Worm (Caenorhabditis elegans) whole organism, L1 larva: ENCODE measurements around the gene nhr-153.

Experiments
- C16A3.4 ChIP-seq: fragments of 150-350 bp; optimal IDR thresholded peaks from 2 replicates; lab custom pipeline; 2014; ENCODE audit warnings: missing biosample characterization, missing genetic modification characterization
- F16B12.6 ChIP-seq: fragments of 150-350 bp; optimal IDR thresholded peaks from 2 replicates; lab custom pipeline; 2014; ENCODE audit warnings: missing biosample characterization, missing genetic modification characterization
- Y116A8C.19 ChIP-seq: sonication (generic microtip); optimal IDR thresholded peaks from 2 replicates; lab custom pipeline; 2016; ENCODE audit warnings: missing compliant biosample characterization, missing genetic modification characterization, borderline replicate concordance
- aha-1 ChIP-seq: fragments of 150-350 bp; optimal IDR thresholded peaks from 2 replicates; lab custom pipeline; 2014; ENCODE audit warnings: missing biosample characterization, missing genetic modification characterization
- alr-1 ChIP-seq: fragments of 200-800 bp; sonication (Bioruptor generic); optimal IDR thresholded peaks from 2 replicates; lab custom pipeline; 2018; ENCODE audit warnings: borderline replicate concordance, mild to moderate bottlenecking, missing genetic modification characterization, missing compliant biosample characterization
- aly-2 ChIP-seq: fragments of 150-350 bp; optimal IDR thresholded peaks from 2 replicates; lab custom pipeline; 2014; ENCODE audit warnings: missing biosample characterization, missing genetic modification characterization
- ama-1 ChIP-seq: fragments of 150-350 bp; optimal IDR thresholded peaks from 2 replicates; lab custom pipeline; 2014
- blmp-1 ChIP-seq: fragments of 150-350 bp; optimal IDR thresholded peaks from 2 replicates; lab custom pipeline; 2014; ENCODE audit warnings: missing biosample characterization, missing genetic modification characterization
- ceh-63 ChIP-seq: fragments of 200-800 bp; sonication (Bioruptor generic); optimal IDR thresholded peaks from 2 replicates; lab custom pipeline; 2018; ENCODE audit warnings: mild to moderate bottlenecking, missing genetic modification characterization, missing compliant biosample characterization
- ceh-90 ChIP-seq: sonication (generic microtip); optimal IDR thresholded peaks from 2 replicates; lab custom pipeline; 2016; ENCODE audit warnings: missing genetic modification characterization, missing compliant biosample characterization
- dsc-1 ChIP-seq: sonication (generic microtip); optimal IDR thresholded peaks from 2 replicates; lab custom pipeline; 2016; ENCODE audit warnings: mild to moderate bottlenecking, missing genetic modification characterization, missing compliant biosample characterization
- efl-1 ChIP-seq, 4 experiments: fragments of 150-350 bp; optimal IDR thresholded peaks in 3 of 4; peaks in 1 of 4; 1 replicate in 1 of 4; 2 replicates in 3 of 4; lab custom pipeline; 2014; ENCODE audit warnings: missing biosample characterization in 2 of 4, missing genetic modification characterization in 2 of 4, missing genetic modification reagents in 2 of 4
- egl-13 ChIP-seq: sonication (generic microtip); optimal IDR thresholded peaks from 2 replicates; lab custom pipeline; 2016; ENCODE audit warnings: missing genotype, missing genetic modification reagents, missing genetic modification characterization, missing compliant biosample characterization
- egl-27 ChIP-seq, 2 experiments: fragments of 150-350 bp in 1 of 2; sonication (generic microtip); optimal IDR thresholded peaks; 3 replicates each; lab custom pipeline; 2017 to 2018; ENCODE audit warnings: missing biosample characterization in 2 of 2, missing genetic modification characterization in 2 of 2, missing genetic modification reagents in 2 of 2
- elt-2 ChIP-seq: sonication (generic microtip); optimal IDR thresholded peaks from 2 replicates; lab custom pipeline; 2016; ENCODE audit warnings: missing genetic modification characterization, mild to moderate bottlenecking, inconsistent platforms, missing compliant biosample characterization, missing genetic modification reagents
- fkh-10 ChIP-seq: sonication (generic microtip); optimal IDR thresholded peaks from 2 replicates; lab custom pipeline; 2017; ENCODE audit warnings: missing biosample characterization, missing genetic modification reagents, missing genetic modification characterization
- fkh-4 ChIP-seq: sonication (generic microtip); optimal IDR thresholded peaks from 2 replicates; lab custom pipeline; 2016; ENCODE audit warnings: missing compliant biosample characterization, missing genetic modification characterization, borderline replicate concordance
- fkh-8 ChIP-seq: sonication (generic microtip); optimal IDR thresholded peaks from 2 replicates; lab custom pipeline; 2016; ENCODE audit warnings: mild to moderate bottlenecking, missing genetic modification characterization, missing compliant biosample characterization
- hpl-2 ChIP-seq: fragments of 150-350 bp; optimal IDR thresholded peaks from 2 replicates; lab custom pipeline; 2014; ENCODE audit warnings: missing biosample characterization, missing genetic modification reagents, missing genetic modification characterization
- isw-1 ChIP-seq: fragments of 200-800 bp; sonication (Bioruptor generic); IDR thresholded peaks from 2 replicates; pipeline ENCODE4 v1.3.6; 2022; ENCODE audit warnings: missing genetic modification characterization, missing compliant biosample characterization
- jun-1 ChIP-seq: fragments of 150-350 bp; optimal IDR thresholded peaks from 2 replicates; lab custom pipeline; 2014; ENCODE audit warnings: missing biosample characterization, missing genetic modification reagents, missing genetic modification characterization
- lin-13 ChIP-seq: fragments of 150-350 bp; optimal IDR thresholded peaks from 2 replicates; lab custom pipeline; 2014; ENCODE audit warnings: missing biosample characterization, missing genetic modification reagents, missing genetic modification characterization
- lin-14 ChIP-seq: fragments of 200-800 bp; sonication (Bioruptor generic); optimal IDR thresholded peaks from 2 replicates; lab custom pipeline; 2018; ENCODE audit warnings: mild to moderate bottlenecking, missing genetic modification characterization, moderate library complexity, missing compliant biosample characterization
- lin-15B ChIP-seq: fragments of 150-350 bp; sonication (generic microtip); optimal IDR thresholded peaks from 3 replicates; lab custom pipeline; 2014; ENCODE audit warnings: missing biosample characterization, missing genetic modification characterization
- lin-35 ChIP-seq, 2 experiments: fragments of 150-350 bp; optimal IDR thresholded peaks; 2 replicates each; lab custom pipeline; 2014; ENCODE audit warnings: missing biosample characterization in 2 of 2, missing genetic modification characterization in 2 of 2, missing genetic modification reagents in 2 of 2
- lir-3 ChIP-seq: sonication (generic microtip); optimal IDR thresholded peaks from 2 replicates; lab custom pipeline; 2016; ENCODE audit warnings: mild to moderate bottlenecking, missing genetic modification characterization, moderate library complexity, missing compliant biosample characterization; ENCODE audit not compliant: poor library complexity
- lsy-2 ChIP-seq, 2 experiments: fragments of 150-350 bp; optimal IDR thresholded peaks; 2 replicates each; lab custom pipeline; 2014; ENCODE audit warnings: missing biosample characterization in 2 of 2, missing genetic modification characterization in 2 of 2
- mab-9 ChIP-seq: fragments of 200-800 bp; sonication (Bioruptor generic); IDR thresholded peaks from 2 replicates; pipeline ENCODE4 v1.3.6; 2022; ENCODE audit warnings: missing genetic modification reagents, missing genetic modification characterization, missing compliant biosample characterization
- mep-1 ChIP-seq: fragments of 150-350 bp; optimal IDR thresholded peaks from 2 replicates; lab custom pipeline; 2014; ENCODE audit warnings: missing biosample characterization, missing genetic modification characterization
- nhr-11 ChIP-seq: fragments of 150-350 bp; optimal IDR thresholded peaks from 2 replicates; lab custom pipeline; 2014; ENCODE audit warnings: missing biosample characterization, missing genetic modification characterization
- nhr-12 ChIP-seq: sonication (generic microtip); optimal IDR thresholded peaks from 2 replicates; lab custom pipeline; 2017; ENCODE audit warnings: missing biosample characterization, missing genetic modification characterization
- nhr-20 ChIP-seq: sonication (generic microtip); optimal IDR thresholded peaks from 2 replicates; lab custom pipeline; 2016; ENCODE audit warnings: mild to moderate bottlenecking, missing genetic modification characterization, missing compliant biosample characterization
- nhr-237 ChIP-seq: fragments of 150-350 bp; optimal IDR thresholded peaks from 2 replicates; lab custom pipeline; 2014; ENCODE audit warnings: missing biosample characterization, missing genetic modification characterization
- nhr-28 ChIP-seq: fragments of 150-350 bp; optimal IDR thresholded peaks from 2 replicates; lab custom pipeline; 2014; ENCODE audit warnings: missing biosample characterization, missing genetic modification characterization
- nhr-71 ChIP-seq: sonication (generic microtip); optimal IDR thresholded peaks from 2 replicates; lab custom pipeline; 2016; ENCODE audit warnings: mild to moderate bottlenecking, missing genetic modification characterization, moderate library complexity, missing compliant biosample characterization
- nhr-90 ChIP-seq: sonication (generic microtip); optimal IDR thresholded peaks from 2 replicates; lab custom pipeline; 2016; ENCODE audit warnings: mild to moderate bottlenecking, missing genetic modification characterization, missing compliant biosample characterization; ENCODE audit not compliant: poor library complexity
- pax-3 ChIP-seq: fragments of 200-800 bp; sonication (Bioruptor generic); optimal IDR thresholded peaks from 2 replicates; lab custom pipeline; 2018; ENCODE audit warnings: mild to moderate bottlenecking, missing genetic modification characterization, moderate library complexity, missing compliant biosample characterization
- skn-1 ChIP-seq: fragments of 150-350 bp; optimal IDR thresholded peaks from 2 replicates; lab custom pipeline; 2014; ENCODE audit warnings: missing biosample characterization, missing genetic modification characterization
- snpc-4 ChIP-seq: fragments of 150-350 bp; optimal IDR thresholded peaks from 2 replicates; lab custom pipeline; 2014; ENCODE audit warnings: missing biosample characterization, missing genetic modification characterization
- snu-23 ChIP-seq: sonication (generic microtip); optimal IDR thresholded peaks from 2 replicates; lab custom pipeline; 2016; ENCODE audit warnings: missing genetic modification characterization, missing compliant biosample characterization
- sox-4 ChIP-seq: sonication (generic microtip); optimal IDR thresholded peaks from 2 replicates; lab custom pipeline; 2016; ENCODE audit warnings: missing genetic modification characterization, missing compliant biosample characterization
- swsn-7 ChIP-seq: sonication (generic microtip); optimal IDR thresholded peaks from 2 replicates; lab custom pipeline; 2016; ENCODE audit warnings: missing genetic modification characterization, missing compliant biosample characterization
- tlp-1 ChIP-seq: fragments of 150-350 bp; optimal IDR thresholded peaks from 2 replicates; lab custom pipeline; 2014; ENCODE audit warnings: missing biosample characterization, missing genetic modification characterization
- unc-130 ChIP-seq: fragments of 150-350 bp; optimal IDR thresholded peaks from 2 replicates; lab custom pipeline; 2017; ENCODE audit warnings: missing biosample characterization, missing genetic modification characterization, inconsistent platforms
- unc-30 ChIP-seq: sonication (generic microtip); optimal IDR thresholded peaks from 2 replicates; lab custom pipeline; 2017; ENCODE audit warnings: missing biosample characterization, missing genetic modification characterization
- unc-62 ChIP-seq: fragments of 150-350 bp; optimal IDR thresholded peaks from 2 replicates; lab custom pipeline; 2014; ENCODE audit warnings: missing biosample characterization, missing genetic modification reagents, missing genetic modification characterization
- unc-98 ChIP-seq: fragments of 200-800 bp; sonication (Bioruptor generic); IDR thresholded peaks from 2 replicates; pipeline ENCODE4 v1.3.6; 2022; ENCODE audit warnings: missing genetic modification characterization, missing compliant biosample characterization
- vab-15 ChIP-seq: sonication (generic microtip); optimal IDR thresholded peaks from 2 replicates; lab custom pipeline; 2017; ENCODE audit warnings: missing genotype, mild to moderate bottlenecking, missing genetic modification characterization, missing compliant biosample characterization
- zip-4 ChIP-seq: fragments of 200-800 bp; sonication (Bioruptor generic); optimal IDR thresholded peaks from 2 replicates; lab custom pipeline; 2018; ENCODE audit warnings: mild to moderate bottlenecking, missing genetic modification characterization, moderate library complexity, missing compliant biosample characterization

The nhr-153 gene

ce11 chrV:12103920-12104319 lies at the start of gene nhr-153:
nhr-153 (plus strand) TSS chrV:12104220.
- TF ChIP-seq aha-1 (tag; lab: Kevin White, UChicago) (no peak), C16A3.4 (tag; lab: Kevin White, UChicago) (no peak), unc-30 (tag; lab: Kevin White, UChicago) (no peak), swsn-7 (tag; lab: Kevin White, UChicago) (no peak), lin-35 (GFP tag; optimal IDR thresholded peaks at IDR 0.05; lab: Kevin White, UChicago) (peak in 1 of 2 experiments; percentile 11), skn-1 (tag; lab: Kevin White, UChicago) (no peak), tlp-1 (tag; lab: Kevin White, UChicago) (no peak), unc-62 (GFP tag; lab: Kevin White, UChicago) (no peak), unc-130 (tag; lab: Kevin White, UChicago) (no peak), Y116A8C.19 (tag; lab: Kevin White, UChicago) (no peak), snu-23 (peak; percentile 10), zip-4 (no peak), lir-3 (no peak), ceh-63 (GFP tag; lab: Kevin White, UChicago) (no peak)

- no peak for TF ChIP-seq nhr-71 (tag; lab: Kevin White, UChicago)
- TF ChIP-seq unc-98, result no peak
- TF ChIP-seq fkh-10, result no peak
- no peak for TF ChIP-seq nhr-237 (tag; lab: Kevin White, UChicago)
- no peak for TF ChIP-seq lin-14 (GFP tag; lab: Kevin White, UChicago)
- no peak for TF ChIP-seq aly-2 (tag; lab: Kevin White, UChicago)
- TF ChIP-seq lin-13, result no peak
- no peak for TF ChIP-seq lsy-2 (tag; optimal IDR thresholded peaks at IDR 0.05; lab: Kevin White, UChicago)
- TF ChIP-seq sox-4 (tag; lab: Kevin White, UChicago), result no peak
- TF ChIP-seq fkh-4 (tag; lab: Kevin White, UChicago), result no peak
- TF ChIP-seq vab-15, result no peak
- TF ChIP-seq dsc-1 (tag; lab: Kevin White, UChicago), result no peak
- TF ChIP-seq mep-1 (tag; lab: Kevin White, UChicago), result no peak
- TF ChIP-seq nhr-11, result no peak
- no peak for TF ChIP-seq F16B12.6 (tag; lab: Kevin White, UChicago)
- no peak for TF ChIP-seq elt-2 (tag; lab: Kevin White, UChicago)
- TF ChIP-seq hpl-2, result no peak
- TF ChIP-seq nhr-28 (tag; lab: Kevin White, UChicago), result no peak
These were observed 44.3 kb upstream of the nhr-153 start, which contains the start of gene R07B7.2 for ce11 chrV:12059719-12060118. R07B7.2 (minus strand) TSS chrV:12059753.

- TF ChIP-seq egl-27 (tag; optimal IDR thresholded peaks at IDR 0.05; lab: Kevin White, UChicago), result no peak
- no peak for TF ChIP-seq lin-15B (tag; lab: Kevin White, UChicago)
- peak; percentile 22 for TF ChIP-seq pax-3
- TF ChIP-seq ama-1 (lab: Kevin White, UChicago), result peak; percentile 51
- TF ChIP-seq nhr-90 (tag; lab: Kevin White, UChicago), result no peak
- no peak for TF ChIP-seq lin-35 (GFP tag; optimal IDR thresholded peaks at IDR 0.05; lab: Kevin White, UChicago)
- TF ChIP-seq efl-1 (optimal IDR thresholded peaks at IDR 0.05; lab: Kevin White, UChicago), result no peak
- TF ChIP-seq efl-1 (GFP tag; optimal IDR thresholded peaks at IDR 0.05 in 1 of 2; lab: Kevin White, UChicago), result peak in 1 of 2 experiments; percentile 64
- TF ChIP-seq, all 84 proteins: peak for 3
These were observed 41.0 kb upstream of the nhr-153 start, which contains the start of gene clh-6 for ce11 chrV:12063036-12063435. clh-6 (minus strand) TSS chrV:12063368.

ce11 chrV:12065369-12065768 lies 38.7 kb upstream of the nhr-153 start, which contains the start of gene pqn-53:
pqn-53 (minus strand) TSS chrV:12065391.
- TF ChIP-seq pax-3 (no peak), ceh-90 (tag; lab: Kevin White, UChicago) (no peak), unc-62 (GFP tag; lab: Kevin White, UChicago) (no peak), snpc-4 (no peak), nhr-11 (no peak), nhr-20 (tag; lab: Kevin White, UChicago) (no peak), nhr-12 (tag; lab: Kevin White, UChicago) (no peak), skn-1 (tag; lab: Kevin White, UChicago) (no peak), jun-1 (tag; lab: Kevin White, UChicago) (no peak), blmp-1 (tag; lab: Kevin White, UChicago) (no peak), lin-13 (no peak), fkh-8 (tag; lab: Kevin White, UChicago) (no peak), mab-9 (GFP tag; lab: Robert Waterston, UW) (no peak), egl-13 (tag; lab: Kevin White, UChicago) (no peak), isw-1 (GFP tag; lab: Robert Waterston, UW) (no peak), alr-1 (tag; lab: Kevin White, UChicago) (no peak)
